Fruit fly (Drosophila melanogaster): Measurements from ENCODE around the gene eIF2beta.

eIF2beta gene

DNA sequence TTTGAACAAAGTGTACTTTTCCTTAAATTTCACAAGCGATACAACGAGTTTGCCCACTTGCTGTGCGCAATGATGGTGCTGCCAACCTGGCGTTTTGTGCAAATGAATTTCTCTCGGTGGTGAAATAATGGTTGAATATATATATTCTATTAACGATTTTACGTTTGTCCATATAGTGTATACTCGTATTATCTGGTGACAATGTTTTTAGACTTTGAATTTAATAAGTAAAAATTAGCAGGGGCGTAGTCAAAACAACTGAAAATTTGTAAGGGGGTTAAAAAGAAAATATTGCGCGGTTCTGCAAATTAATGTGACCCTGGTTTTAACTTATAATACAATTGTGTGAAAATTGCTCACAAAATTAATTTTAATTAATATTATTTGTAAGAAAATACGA, 2.6 kb downstream of the eIF2beta start, which contains the start of the genes ver and Gcn5 (continued):
- peak; percentile 82 for TF ChIP-seq luna (GFP tag; optimal IDR thresholded peaks at IDR 0.05)
- peak; percentile 70 for TF ChIP-seq CG13123 (GFP tag; optimal IDR thresholded peaks at IDR 0.05)
- peak; percentile 88 for TF ChIP-seq tap (tag; optimal IDR thresholded peaks at IDR 0.05)
- TF ChIP-seq CG18599 (GFP tag; optimal IDR thresholded peaks at IDR 0.05), result peak; percentile 94
- peak; percentile 92 for TF ChIP-seq mam (GFP tag; optimal IDR thresholded peaks at IDR 0.05)
- TF ChIP-seq pho (GFP tag; optimal IDR thresholded peaks at IDR 0.05), result peak; percentile 88
- TF ChIP-seq CrebB (tag; optimal IDR thresholded peaks at IDR 0.05), result peak; percentile 71
- peak; percentile 70 for TF ChIP-seq Hand (GFP tag; optimal IDR thresholded peaks at IDR 0.05)
- TF ChIP-seq gcm2 (GFP tag; optimal IDR thresholded peaks at IDR 0.05), result peak; percentile 59
- peak; percentile 69 for TF ChIP-seq CG8290 (GFP tag; optimal IDR thresholded peaks at IDR 0.05)
- peak; percentile 52 to 83 for TF ChIP-seq CG8290 (tag; optimal IDR thresholded peaks at IDR 0.05)
- TF ChIP-seq CG14050 (GFP tag; IDR thresholded peaks at IDR 0.05), result peak; percentile 93
- peak; percentile 85 to 86 for TF ChIP-seq Pdp1 (GFP tag; optimal IDR thresholded peaks at IDR 0.05)
- no peak for TF ChIP-seq pan (optimal IDR thresholded peaks at IDR 0.05)
- peak in 1 of 2 experiments; percentile 95 for TF ChIP-seq pan (GFP tag; optimal IDR thresholded peaks at IDR 0.05 in 1 of 2, IDR thresholded peaks at IDR 0.05 in 1 of 2)
- peak; percentile 31 for TF ChIP-seq Sin3A (optimal IDR thresholded peaks at IDR 0.05)
- TF ChIP-seq tin (GFP tag; optimal IDR thresholded peaks at IDR 0.05), result peak; percentile 86
- peak; percentile 94 for TF ChIP-seq sob (GFP tag; IDR thresholded peaks at IDR 0.05)
- TF ChIP-seq CG12769 (tag; optimal IDR thresholded peaks at IDR 0.05), result peak; percentile 90
- TF ChIP-seq CG10543 (GFP tag; optimal IDR thresholded peaks at IDR 0.05), result peak; percentile 81
- peak in 1 of 2 experiments; percentile 65 for TF ChIP-seq crp (GFP tag; optimal IDR thresholded peaks at IDR 0.05)
- 0 out of 2 replicates have a peak, but pooled peaks have one; percentile 18 for TF ChIP-seq crol (GFP tag; IDR thresholded peaks at IDR 0.05)
- TF ChIP-seq fd102C (GFP tag; optimal IDR thresholded peaks at IDR 0.05), result no peak
- peak; percentile 90 for TF ChIP-seq CG10147 (GFP tag; optimal IDR thresholded peaks at IDR 0.05)
- peak; percentile 82 for TF ChIP-seq nerfin-1 (tag; optimal IDR thresholded peaks at IDR 0.05)
- peak; percentile 95 for TF ChIP-seq CG10209 (GFP tag; optimal IDR thresholded peaks at IDR 0.05)
- peak; percentile 90 for TF ChIP-seq BtbVII (GFP tag; optimal IDR thresholded peaks at IDR 0.05)
- no peak for TF ChIP-seq abd-A (tag; optimal IDR thresholded peaks at IDR 0.05)
- TF ChIP-seq CG43689 (GFP tag; IDR thresholded peaks at IDR 0.05), result peak; percentile 65; the same call in 1 of the 2 replicates
- peak; percentile 32 for TF ChIP-seq ftz-f1 (GFP tag; optimal IDR thresholded peaks at IDR 0.05)
- TF ChIP-seq CG3847 (GFP tag; IDR thresholded peaks at IDR 0.05), result peak; percentile 91
- peak; percentile 86 for TF ChIP-seq Usf (GFP tag; optimal IDR thresholded peaks at IDR 0.05)
- peak; percentile 93 for TF ChIP-seq zfh2 (GFP tag; optimal IDR thresholded peaks at IDR 0.05)
- TF ChIP-seq CG15479 (GFP tag; optimal IDR thresholded peaks at IDR 0.05), result peak; percentile 56
- peak; percentile 75 for TF ChIP-seq Nf-YC (tag; optimal IDR thresholded peaks at IDR 0.05)
- TF ChIP-seq sens (GFP tag), result peak; percentile 97
- peak; percentile 78 for TF ChIP-seq Side (GFP tag; optimal IDR thresholded peaks at IDR 0.05)
- peak; percentile 74 for TF ChIP-seq CG4328 (GFP tag; optimal IDR thresholded peaks at IDR 0.05)
- peak; percentile 57; the same call in 1 of the 2 replicates for TF ChIP-seq Lim3 (GFP tag; IDR thresholded peaks at IDR 0.05)
- TF ChIP-seq slbo (GFP tag; IDR thresholded peaks at IDR 0.05), result peak; percentile 95
- TF ChIP-seq NfI (GFP tag; optimal IDR thresholded peaks at IDR 0.05), result peak; percentile 93
- TF ChIP-seq CG11085 (GFP tag; IDR thresholded peaks at IDR 0.05), result peak; percentile 86
- TF ChIP-seq Tbp (GFP tag; optimal IDR thresholded peaks at IDR 0.05), result no peak
- TF ChIP-seq zfh1 (GFP tag; IDR thresholded peaks at IDR 0.05), result peak; percentile 95
- no peak for TF ChIP-seq ash1 (GFP tag; optimal IDR thresholded peaks at IDR 0.05)
- TF ChIP-seq seq (GFP tag; IDR thresholded peaks at IDR 0.05), result peak; percentile 92
- TF ChIP-seq eyg (GFP tag; optimal IDR thresholded peaks at IDR 0.05), result peak; percentile 73
- TF ChIP-seq Myb (GFP tag; optimal IDR thresholded peaks at IDR 0.05), result peak; percentile 56
- peak; percentile 92 for TF ChIP-seq CG1602 (GFP tag; optimal IDR thresholded peaks at IDR 0.05)
- peak; percentile 65 for TF ChIP-seq CG3065 (GFP tag; optimal IDR thresholded peaks at IDR 0.05)
- peak; percentile 92 for TF ChIP-seq HLH3B (GFP tag; IDR thresholded peaks at IDR 0.05)
- peak; percentile 90 for TF ChIP-seq CG18262 (tag; optimal IDR thresholded peaks at IDR 0.05)
